Fruit fly (Drosophila melanogaster): ENCODE data around the gene CG17570.

The CG17570 gene

DNA sequence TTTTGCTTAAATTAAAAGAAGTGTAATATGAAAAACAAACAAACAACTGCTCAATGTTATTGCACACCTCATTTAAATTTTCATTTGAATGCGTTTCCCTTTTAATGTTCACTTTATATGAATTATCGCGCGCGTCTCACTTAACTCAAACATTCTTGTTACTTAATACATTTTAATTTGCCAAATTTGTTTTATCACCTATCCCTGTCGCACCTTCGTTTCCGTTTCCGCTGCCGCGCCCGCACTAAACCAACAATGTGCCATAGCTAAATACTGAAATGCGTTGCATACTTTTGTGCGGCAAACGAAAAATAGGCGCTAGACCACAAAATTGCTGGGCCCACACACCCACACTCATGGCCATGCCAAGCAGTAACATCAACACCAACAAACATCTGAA lies 23.0 kb upstream of the CG17570 start:
- no peak for TF ChIP-seq lov (optimal IDR thresholded peaks at IDR 0.05)
- TF ChIP-seq lov (GFP tag; IDR thresholded peaks at IDR 0.05) = peak; percentile 90; the same call in 2 of the 3 replicates
- TF ChIP-seq ssp (GFP tag; IDR thresholded peaks at IDR 0.05) = no peak
- no peak for TF ChIP-seq cato (GFP tag; optimal IDR thresholded peaks at IDR 0.05; ENCODE audit: borderline replicate concordance)
- peak; percentile 14 for TF ChIP-seq CG8281 (tag; optimal IDR thresholded peaks at IDR 0.05)
- TF ChIP-seq eve (GFP tag; optimal IDR thresholded peaks at IDR 0.05) = peak in 1 of 2 experiments; percentile 73
- no peak for TF ChIP-seq CG9727 (GFP tag; optimal IDR thresholded peaks at IDR 0.05)
- peak; percentile 66 for TF ChIP-seq CG4328 (GFP tag; optimal IDR thresholded peaks at IDR 0.05)
- no peak for TF ChIP-seq gsb (GFP tag; IDR thresholded peaks at IDR 0.05)
- TF ChIP-seq Mrtf (GFP tag; IDR thresholded peaks at IDR 0.05) = no peak
- no peak for TF ChIP-seq bowl (GFP tag; IDR thresholded peaks at IDR 0.05)
- TF ChIP-seq CG4282 (GFP tag; optimal IDR thresholded peaks at IDR 0.05) = no peak
- peak; percentile 64 for TF ChIP-seq dmrt11E (tag; optimal IDR thresholded peaks at IDR 0.05)
- TF ChIP-seq CG8924 (tag; optimal IDR thresholded peaks at IDR 0.05) = peak; percentile 7
- peak; percentile 39; the same call in 1 of the 2 replicates for TF ChIP-seq slbo (GFP tag; IDR thresholded peaks at IDR 0.05)
- no peak for TF ChIP-seq ato (GFP tag; IDR thresholded peaks at IDR 0.05; ENCODE audit: partially characterized antibody)
- TF ChIP-seq sob (GFP tag; IDR thresholded peaks at IDR 0.05) = peak; percentile 39; the same call in 1 of the 2 replicates
- 0 out of 2 replicates have a peak, but pooled peaks have one; percentile 6 for TF ChIP-seq CG32772 (GFP tag; IDR thresholded peaks at IDR 0.05)
- TF ChIP-seq Lhr (GFP tag; optimal IDR thresholded peaks at IDR 0.05) = peak; percentile 60
- peak; percentile 54 for TF ChIP-seq CG9437 (GFP tag; optimal IDR thresholded peaks at IDR 0.05)
- peak; percentile 81 for TF ChIP-seq PHDP (tag; optimal IDR thresholded peaks at IDR 0.05)
- no peak for TF ChIP-seq wor (GFP tag; IDR thresholded peaks at IDR 0.05)
- peak; percentile 50 for TF ChIP-seq CG10654 (GFP tag; optimal IDR thresholded peaks at IDR 0.05)
- TF ChIP-seq NFAT (GFP tag; IDR thresholded peaks at IDR 0.05) = 0 out of 2 replicates have a peak, but pooled peaks have one; percentile 39
- peak; percentile 74 for TF ChIP-seq ap (GFP tag; IDR thresholded peaks at IDR 0.05)
- no peak for TF ChIP-seq sc (optimal IDR thresholded peaks at IDR 0.05)
- peak; percentile 66 for TF ChIP-seq sc (GFP tag; optimal IDR thresholded peaks at IDR 0.05)
- TF ChIP-seq ranshi (GFP tag; IDR thresholded peaks at IDR 0.05) = peak; percentile 46; the same call in 1 of the 2 replicates
- TF ChIP-seq sens-2 (GFP tag; IDR thresholded peaks at IDR 0.05) = peak; percentile 48; the same call in 1 of the 2 replicates
- TF ChIP-seq CkIIα-i1 (GFP tag; IDR thresholded peaks at IDR 0.05) = no peak
- peak; percentile 55 for TF ChIP-seq B-H2 (GFP tag; optimal IDR thresholded peaks at IDR 0.05)
- TF ChIP-seq Atf6 (GFP tag; IDR thresholded peaks at IDR 0.05) = 0 out of 2 replicates have a peak, but pooled peaks have one; percentile 24
- peak; percentile 58 for TF ChIP-seq Fer1 (GFP tag; optimal IDR thresholded peaks at IDR 0.05)
- TF ChIP-seq Hmr (GFP tag; optimal IDR thresholded peaks at IDR 0.05) = peak; percentile 68
- peak; percentile 56 for TF ChIP-seq kah (GFP tag; optimal IDR thresholded peaks at IDR 0.05)
- peak; percentile 48; the same call in 1 of the 2 replicates for TF ChIP-seq CG11696 (GFP tag; IDR thresholded peaks at IDR 0.05)
- TF ChIP-seq so (GFP tag; IDR thresholded peaks at IDR 0.05) = peak; percentile 27; the same call in 1 of the 3 replicates
- TF ChIP-seq CG13424 (tag; optimal IDR thresholded peaks at IDR 0.05) = peak; percentile 31
- no peak for TF ChIP-seq Lpt (GFP tag; optimal IDR thresholded peaks at IDR 0.05)
- no peak for TF ChIP-seq CG10147 (GFP tag; optimal IDR thresholded peaks at IDR 0.05)
- peak; percentile 55 for TF ChIP-seq CG34376 (GFP tag; optimal IDR thresholded peaks at IDR 0.05)
- TF ChIP-seq crp (GFP tag; optimal IDR thresholded peaks at IDR 0.05) = peak in 1 of 2 experiments; percentile 5
- peak; percentile 64 for TF ChIP-seq CG1529 (GFP tag; optimal IDR thresholded peaks at IDR 0.05)
- TF ChIP-seq gce (GFP tag; IDR thresholded peaks at IDR 0.05) = peak; percentile 78; the same call in 2 of the 3 replicates
- TF ChIP-seq Asciz (GFP tag; optimal IDR thresholded peaks at IDR 0.05) = peak; percentile 46
- no peak for TF ChIP-seq gt (GFP tag; IDR thresholded peaks at IDR 0.05)
- TF ChIP-seq HmgD (GFP tag; optimal IDR thresholded peaks at IDR 0.05) = no peak
- peak; percentile 48 for TF ChIP-seq CoRest (tag; optimal IDR thresholded peaks at IDR 0.05)
- TF ChIP-seq trem (tag; optimal IDR thresholded peaks at IDR 0.05) = peak; percentile 21
- TF ChIP-seq ftz-f1 (GFP tag; optimal IDR thresholded peaks at IDR 0.05) = no peak
- TF ChIP-seq org-1 (GFP tag; optimal IDR thresholded peaks at IDR 0.05) = peak; percentile 55
